Fruit fly (Drosophila melanogaster) Kc167 (cell line): Measurements from ENCODE around the gene CG6126.

Experiments used
- Myc ChIP-seq: fragments of >200 bp; optimal IDR thresholded peaks from 2 replicates; lab custom pipeline; 2017; ENCODE audit warnings: missing external identifiers
- Sin3A ChIP-seq: fragments of >200 bp; optimal IDR thresholded peaks from 2 replicates; lab custom pipeline; 2018; ENCODE audit warnings: missing external identifiers
- h ChIP-seq: fragments of >200 bp; optimal IDR thresholded peaks from 3 replicates; lab custom pipeline; 2018; ENCODE audit warnings: missing external identifiers
- insv ChIP-seq: fragments of >200 bp; optimal IDR thresholded peaks from 3 replicates; lab custom pipeline; 2018; ENCODE audit warnings: missing external identifiers
- psq ChIP-seq: fragments of >200 bp; optimal IDR thresholded peaks from 2 replicates; lab custom pipeline; 2017; ENCODE audit warnings: missing external identifiers
- ttk ChIP-seq: sonication (Bioruptor generic); optimal IDR thresholded peaks from 2 replicates; lab custom pipeline; 2017; ENCODE audit warnings: missing external identifiers

The CG6126 gene

DNA sequence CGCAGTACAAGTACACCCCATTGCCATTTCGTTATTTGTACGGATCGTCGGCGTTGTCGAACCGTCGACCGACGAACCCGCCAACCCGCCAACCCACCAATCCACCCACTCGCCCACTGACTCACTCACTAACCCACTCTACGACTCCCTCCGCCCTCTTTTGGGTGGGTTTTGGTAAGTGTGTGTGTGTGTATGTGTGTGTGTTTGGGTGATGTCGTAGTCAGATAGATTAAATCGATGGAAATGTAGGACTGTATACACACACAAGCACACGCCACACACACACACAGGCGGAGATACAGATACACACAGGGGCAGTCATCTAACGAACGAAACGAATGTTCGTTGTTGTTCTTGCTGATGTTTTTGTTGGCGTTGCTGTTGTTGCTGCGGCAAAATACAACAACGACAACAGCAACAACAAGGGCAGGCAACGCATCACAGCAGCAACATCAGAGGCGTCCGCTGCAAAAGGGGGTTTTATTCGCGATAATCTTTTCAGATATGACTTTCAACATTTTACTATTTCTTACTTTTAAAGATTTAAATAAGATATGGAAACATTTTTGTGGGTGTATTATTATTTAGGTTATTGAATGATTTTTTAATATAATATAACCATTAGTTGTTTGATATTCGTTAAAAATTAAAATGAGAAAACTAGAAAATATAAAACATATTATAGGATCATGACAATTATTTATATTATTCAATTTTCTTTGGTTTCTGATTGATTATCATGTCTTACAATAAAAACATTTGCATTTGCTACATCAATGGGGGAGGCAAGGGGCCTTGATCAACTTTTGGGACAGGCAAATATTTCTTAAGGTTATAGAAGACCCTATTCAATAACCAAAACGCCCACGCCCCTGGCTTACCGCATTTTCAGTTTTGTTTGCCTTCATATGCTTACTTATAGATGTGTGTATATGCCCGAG, 18.7 kb upstream of the CG6126 start:
- TF ChIP-seq insv (lab: Kevin White, UChicago) (no peak), Sin3A (lab: Kevin White, UChicago) (no peak), h (lab: Kevin White, UChicago) (no peak), ttk (no peak), Myc (lab: Kevin White, UChicago) (no peak), psq (lab: Kevin White, UChicago) (no peak)

- TF ChIP-seq psq (lab: Kevin White, UChicago) (no peak), insv (lab: Kevin White, UChicago) (no peak), Sin3A (lab: Kevin White, UChicago) (no peak), h (lab: Kevin White, UChicago) (no peak), ttk (no peak), Myc (lab: Kevin White, UChicago) (no peak)
These were observed 18.0 kb upstream of the CG6126 start for dm6 chr3R:16220854-16221253.

DNA sequence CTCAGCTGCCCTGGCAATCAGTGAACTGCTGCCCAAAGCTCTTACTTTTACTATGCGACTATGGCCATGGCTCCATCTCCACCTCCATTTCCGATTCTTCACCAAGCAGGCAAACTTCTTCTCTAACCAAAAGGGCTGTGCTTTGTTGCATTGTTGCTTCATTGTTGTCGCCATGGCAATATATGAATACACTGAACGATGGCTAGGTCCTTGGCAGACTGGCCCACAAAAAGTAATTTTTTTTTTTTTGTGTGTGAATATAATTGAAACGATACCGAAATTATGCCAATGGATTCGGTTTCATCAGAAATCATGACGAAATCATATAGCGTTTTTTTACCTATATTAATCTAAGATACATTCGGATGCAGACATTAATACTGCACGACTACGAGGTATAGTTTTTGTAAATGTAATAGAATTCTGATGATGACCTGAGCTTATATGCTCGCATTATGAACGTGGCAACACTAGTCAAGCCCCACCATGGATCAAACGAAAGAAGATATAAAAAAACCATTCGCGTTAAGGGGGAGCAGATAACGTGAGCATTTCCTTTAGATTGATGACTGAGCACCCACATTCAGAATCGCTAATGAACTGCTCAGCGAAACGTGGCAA, 17.3 kb upstream of the CG6126 start:
- TF ChIP-seq ttk (no peak), insv (lab: Kevin White, UChicago) (no peak), h (lab: Kevin White, UChicago) (no peak), Myc (lab: Kevin White, UChicago) (no peak), Sin3A (lab: Kevin White, UChicago) (no peak), psq (lab: Kevin White, UChicago) (no peak)

DNA sequence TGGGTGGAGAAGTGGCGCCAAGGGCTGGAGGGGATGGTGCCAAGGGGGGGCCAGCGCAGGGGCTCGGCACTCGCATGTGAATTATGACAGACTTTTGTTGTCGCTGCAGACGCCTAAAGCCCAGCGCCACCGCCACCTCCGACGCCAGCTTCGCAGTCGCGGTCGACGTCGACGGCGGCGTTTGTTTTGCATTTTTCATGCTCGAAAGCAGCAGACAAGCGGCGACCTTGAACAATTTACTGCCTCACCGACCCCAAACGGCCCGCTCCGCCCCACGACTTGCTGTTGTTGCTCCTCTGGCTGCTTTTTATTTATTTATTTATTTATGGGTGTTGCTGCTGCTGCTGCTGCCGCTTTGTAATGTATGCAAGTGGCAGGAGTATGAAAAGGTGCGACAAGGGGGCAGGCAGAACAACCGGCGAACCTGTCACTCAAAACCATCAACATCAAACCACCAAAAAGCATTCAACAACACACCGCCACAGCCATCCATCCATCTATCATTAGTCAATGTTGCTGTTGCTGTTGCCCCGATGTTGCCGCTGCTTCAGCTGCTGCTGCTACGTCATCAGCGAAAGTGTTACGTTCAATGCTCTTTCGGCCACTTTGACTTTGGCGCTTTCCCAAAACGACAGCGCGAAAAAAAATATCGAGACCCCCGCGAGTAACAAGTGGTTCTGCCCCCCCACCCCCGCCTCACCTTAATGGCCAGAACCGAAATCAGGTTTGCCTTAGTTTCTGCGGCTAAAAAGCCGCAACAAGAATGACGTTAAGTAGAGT, 15.6 kb upstream of the CG6126 start:
- no peak for TF ChIP-seq Sin3A (lab: Kevin White, UChicago)
- no peak for TF ChIP-seq insv (lab: Kevin White, UChicago)
- TF ChIP-seq psq (lab: Kevin White, UChicago), result no peak

DNA sequence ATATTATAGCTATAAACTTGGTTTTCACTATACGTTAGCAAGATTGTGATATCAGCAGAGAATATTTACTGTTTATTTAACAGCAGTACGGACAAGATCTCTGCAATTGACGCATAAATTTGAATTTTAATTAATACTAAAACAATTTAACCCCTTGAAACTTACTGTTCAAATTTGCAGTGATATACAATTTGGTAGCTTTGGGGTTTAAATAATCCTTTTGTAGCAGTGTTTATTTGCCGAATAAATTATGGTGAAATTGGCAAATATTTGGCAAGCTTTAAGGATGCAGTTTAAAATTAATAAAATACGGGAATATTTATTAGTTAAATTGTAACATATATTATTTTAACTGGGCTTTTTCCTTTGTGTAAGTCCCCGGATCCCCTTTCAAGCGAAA, 14.5 kb upstream of the CG6126 start:
- no peak for TF ChIP-seq ttk
- no peak for TF ChIP-seq insv (lab: Kevin White, UChicago)
- no peak for TF ChIP-seq Sin3A (lab: Kevin White, UChicago)
- TF ChIP-seq Myc (lab: Kevin White, UChicago), result no peak
- TF ChIP-seq psq (lab: Kevin White, UChicago), result no peak
- no peak for TF ChIP-seq h (lab: Kevin White, UChicago)

DNA sequence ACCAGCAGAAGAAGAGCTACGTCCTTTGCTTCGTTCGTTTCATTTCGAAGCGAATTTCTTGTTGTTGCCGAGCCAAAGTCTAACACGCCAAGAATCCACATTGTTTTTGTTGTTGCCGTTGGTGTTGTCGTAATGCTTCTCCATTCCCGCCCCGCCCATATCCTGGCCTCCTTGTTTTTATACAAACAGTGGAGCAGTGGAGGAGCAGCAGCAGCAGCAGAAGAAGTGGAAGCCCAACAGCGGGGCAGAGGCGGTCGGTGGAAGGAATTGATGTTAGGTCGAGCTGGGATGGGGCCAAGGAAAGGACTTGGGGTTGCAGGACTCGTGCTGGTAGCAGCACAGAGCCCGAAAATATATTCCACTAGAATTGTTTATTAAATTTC, 12.4 kb upstream of the CG6126 start:
- TF ChIP-seq Sin3A (lab: Kevin White, UChicago) (no peak), Myc (lab: Kevin White, UChicago) (no peak), h (lab: Kevin White, UChicago) (no peak), ttk (no peak), psq (lab: Kevin White, UChicago) (no peak)

DNA sequence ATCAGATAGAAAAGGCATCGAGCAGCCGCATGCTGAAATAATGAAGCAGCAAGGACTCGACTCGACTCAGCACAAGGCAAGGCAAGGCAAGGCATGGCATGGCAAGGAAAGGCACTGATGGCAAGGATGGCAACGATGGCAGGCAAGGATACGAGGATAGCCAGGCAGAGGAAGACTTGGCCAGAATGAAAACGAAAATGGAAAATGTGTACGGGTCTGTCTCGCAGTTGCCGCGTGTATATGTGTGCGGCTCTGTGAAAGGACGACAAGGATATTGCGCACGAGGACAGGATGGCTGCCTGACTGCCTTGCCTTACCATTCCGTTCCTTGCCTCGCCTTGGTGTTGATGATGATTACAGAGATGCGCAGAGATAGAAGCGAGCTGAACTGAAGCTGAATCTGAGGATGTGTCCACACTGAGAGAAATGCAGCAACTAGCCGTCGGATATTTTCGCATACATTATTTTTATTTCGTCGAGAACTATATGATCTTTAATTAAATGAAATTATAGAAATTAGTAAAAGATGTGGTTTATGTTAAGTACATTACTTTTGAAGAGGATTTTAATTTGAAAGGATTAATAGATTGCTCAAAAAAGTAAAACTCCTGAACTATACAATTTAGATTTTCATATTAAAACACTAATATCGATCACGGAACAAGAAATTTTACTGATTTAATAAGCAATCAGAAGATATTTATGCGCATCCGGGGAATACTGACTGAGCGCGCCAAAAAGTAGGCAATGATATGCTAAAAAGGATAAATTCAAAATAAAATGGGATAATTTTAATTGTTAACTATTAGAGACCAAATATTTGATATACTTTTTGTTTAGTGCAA, 11.8 kb upstream of the CG6126 start:
- no peak for TF ChIP-seq Sin3A (lab: Kevin White, UChicago)
- TF ChIP-seq Myc (lab: Kevin White, UChicago), result no peak
- TF ChIP-seq insv (lab: Kevin White, UChicago), result no peak
- TF ChIP-seq ttk, result no peak
- TF ChIP-seq h (lab: Kevin White, UChicago), result no peak
- no peak for TF ChIP-seq psq (lab: Kevin White, UChicago)

dm6 chr3R:16213792-16214473, 11.1 kb upstream of the CG6126 start:
- no peak for TF ChIP-seq h (lab: Kevin White, UChicago)
- no peak for TF ChIP-seq insv (lab: Kevin White, UChicago)
- TF ChIP-seq Myc (lab: Kevin White, UChicago), result no peak
- no peak for TF ChIP-seq psq (lab: Kevin White, UChicago)
- no peak for TF ChIP-seq ttk
- no peak for TF ChIP-seq Sin3A (lab: Kevin White, UChicago)

- no peak for TF ChIP-seq psq (lab: Kevin White, UChicago)
- no peak for TF ChIP-seq insv (lab: Kevin White, UChicago)
- no peak for TF ChIP-seq Myc (lab: Kevin White, UChicago)
- no peak for TF ChIP-seq ttk
- no peak for TF ChIP-seq Sin3A (lab: Kevin White, UChicago)
- TF ChIP-seq h (lab: Kevin White, UChicago), result no peak
These were observed 10.2 kb upstream of the CG6126 start for dm6 chr3R:16212859-16213708.
